Worm (Caenorhabditis elegans) whole organism, young adult: Measurements from ENCODE around the gene cutl-16.

Experiments used
- B0035.1 ChIP-seq: sonication (generic microtip); optimal IDR thresholded peaks from 2 replicates; lab custom pipeline; 2016; ENCODE audit warnings: missing genetic modification characterization, mild to moderate bottlenecking, missing compliant biosample characterization, missing genotype, missing genetic modification reagents
- F23B12.7 ChIP-seq: sonication (generic microtip); optimal IDR thresholded peaks from 2 replicates; lab custom pipeline; 2017; ENCODE audit warnings: missing genetic modification characterization, mild to moderate bottlenecking, missing compliant biosample characterization, antibody characterized with exemption, moderate library complexity; ENCODE audit not compliant: insufficient read depth
- F37B4.10 ChIP-seq: fragments of 200-800 bp; sonication (Bioruptor generic); IDR thresholded peaks from 2 replicates; pipeline ENCODE4 v1.3.6; 2022; ENCODE audit warnings: missing genetic modification characterization, missing compliant biosample characterization
- F55B11.4 ChIP-seq: sonication (generic microtip); optimal IDR thresholded peaks from 2 replicates; lab custom pipeline; 2016; ENCODE audit warnings: missing compliant biosample characterization, missing genetic modification characterization, borderline replicate concordance; ENCODE audit not compliant: insufficient read depth
- K11D2.4 ChIP-seq: fragments of 200-800 bp; sonication (Bioruptor generic); IDR thresholded peaks from 2 replicates; pipeline ENCODE4 v1.3.6; 2022; ENCODE audit warnings: missing genetic modification reagents, missing genetic modification characterization, missing compliant biosample characterization
- T26A5.8 ChIP-seq: sonication (generic microtip); optimal IDR thresholded peaks from 2 replicates; lab custom pipeline; 2016; ENCODE audit warnings: missing genetic modification characterization, missing compliant biosample characterization
- Y56A3A.18 ChIP-seq: fragments of 200-800 bp; sonication (Bioruptor generic); IDR thresholded peaks from 2 replicates; pipeline ENCODE4 v1.3.6; 2022; ENCODE audit warnings: missing genetic modification reagents, missing genetic modification characterization, missing compliant biosample characterization
- Y95B8A.8 ChIP-seq: fragments of 200-800 bp; sonication (Bioruptor generic); IDR thresholded peaks from 2 replicates; pipeline ENCODE4 v1.3.6; 2022; ENCODE audit warnings: missing genetic modification reagents, missing genetic modification characterization, missing compliant biosample characterization
- aptf-3 ChIP-seq: fragments of 200-800 bp; sonication (Bioruptor generic); IDR thresholded peaks from 2 replicates; pipeline ENCODE4 v1.3.6; 2022; ENCODE audit warnings: missing genetic modification characterization, missing compliant biosample characterization
- athp-1 ChIP-seq: sonication (generic microtip); optimal IDR thresholded peaks from 2 replicates; lab custom pipeline; 2017; ENCODE audit warnings: mild to moderate bottlenecking, missing genetic modification characterization, missing compliant biosample characterization
- attf-3 ChIP-seq: fragments of 200-800 bp; sonication (Bioruptor generic); conservative IDR thresholded peaks from 2 replicates; pipeline ENCODE4 v1.3.6; 2022; ENCODE audit warnings: missing genetic modification reagents, missing genetic modification characterization, missing compliant biosample characterization
- bed-1 ChIP-seq: fragments of 200-800 bp; sonication (Bioruptor generic); IDR thresholded peaks from 2 replicates; pipeline ENCODE4 v1.3.6; 2022; ENCODE audit warnings: missing genetic modification reagents, missing genetic modification characterization, missing compliant biosample characterization
- ccch-3 ChIP-seq: fragments of 200-800 bp; sonication (Bioruptor generic); optimal IDR thresholded peaks from 2 replicates; lab custom pipeline; 2018; ENCODE audit warnings: mild to moderate bottlenecking, missing genetic modification characterization, missing compliant biosample characterization
- cebp-2 ChIP-seq: fragments of 200-800 bp; sonication (Bioruptor generic); IDR thresholded peaks from 2 replicates; pipeline ENCODE4 v1.3.6; 2022; ENCODE audit warnings: missing genetic modification characterization, missing compliant biosample characterization
- ceh-100 ChIP-seq: fragments of 200-800 bp; sonication (Bioruptor generic); IDR thresholded peaks from 2 replicates; pipeline ENCODE4 v1.3.6; 2022; ENCODE audit warnings: missing genetic modification reagents, missing genetic modification characterization, missing compliant biosample characterization
- dpff-1 ChIP-seq: sonication (generic microtip); optimal IDR thresholded peaks from 2 replicates; lab custom pipeline; 2017; ENCODE audit warnings: mild to moderate bottlenecking, missing genetic modification characterization, missing compliant biosample characterization
- dpl-1 ChIP-seq: fragments of 150-350 bp; optimal IDR thresholded peaks from 2 replicates; lab custom pipeline; 2014; ENCODE audit warnings: missing biosample characterization, missing genetic modification reagents, missing genetic modification characterization
- ekl-4 ChIP-seq: fragments of 200-800 bp; sonication (Bioruptor generic); IDR thresholded peaks from 2 replicates; pipeline ENCODE4 v1.3.6; 2022; ENCODE audit warnings: missing genetic modification reagents, missing genetic modification characterization, missing compliant biosample characterization
- hlh-12 ChIP-seq: sonication (generic microtip); optimal IDR thresholded peaks from 2 replicates; lab custom pipeline; 2016; ENCODE audit warnings: missing genetic modification characterization, missing compliant biosample characterization
- hlh-26 ChIP-seq: fragments of 200-800 bp; sonication (Bioruptor generic); conservative IDR thresholded peaks from 2 replicates; pipeline ENCODE4 v1.3.6; 2022; ENCODE audit warnings: missing genetic modification reagents, missing genetic modification characterization, missing compliant biosample characterization
- hmg-20 ChIP-seq: fragments of 200-800 bp; sonication (Bioruptor generic); IDR thresholded peaks from 2 replicates; pipeline ENCODE4 v1.3.6; 2022; ENCODE audit warnings: missing genetic modification reagents, missing genetic modification characterization, missing compliant biosample characterization
- hrde-1 ChIP-seq: sonication (generic microtip); optimal IDR thresholded peaks from 2 replicates; lab custom pipeline; 2016; ENCODE audit warnings: missing genetic modification characterization, mild to moderate bottlenecking, missing compliant biosample characterization, moderate library complexity, missing genotype, missing genetic modification reagents, borderline replicate concordance
- lin-26 ChIP-seq: fragments of 200-800 bp; sonication (Bioruptor generic); IDR thresholded peaks from 2 replicates; pipeline ENCODE4 v1.3.6; 2022; ENCODE audit warnings: missing genetic modification reagents, missing genetic modification characterization, missing compliant biosample characterization
- lin-40 ChIP-seq: sonication (generic microtip); optimal IDR thresholded peaks from 2 replicates; lab custom pipeline; 2016; ENCODE audit warnings: missing genetic modification characterization, mild to moderate bottlenecking, missing compliant biosample characterization, missing genotype, missing genetic modification reagents
- lin-54 ChIP-seq: fragments of 200-800 bp; sonication (Bioruptor generic); optimal IDR thresholded peaks from 2 replicates; lab custom pipeline; 2018; ENCODE audit warnings: mild to moderate bottlenecking, missing genetic modification characterization, missing compliant biosample characterization
- madf-6 ChIP-seq: fragments of 200-800 bp; sonication (Bioruptor generic); IDR thresholded peaks from 2 replicates; pipeline ENCODE4 v1.3.6; 2022; ENCODE audit warnings: missing genetic modification reagents, missing genetic modification characterization, missing compliant biosample characterization
- madf-8 ChIP-seq: fragments of 200-800 bp; sonication (Bioruptor generic); conservative IDR thresholded peaks from 2 replicates; pipeline ENCODE4 v1.3.6; 2022; ENCODE audit warnings: missing genetic modification reagents, missing genetic modification characterization, missing compliant biosample characterization
- nhr-27 ChIP-seq: fragments of 200-800 bp; sonication (Bioruptor generic); optimal IDR thresholded peaks from 2 replicates; lab custom pipeline; 2018; ENCODE audit warnings: mild to moderate bottlenecking, missing genetic modification characterization, moderate library complexity, missing compliant biosample characterization
- nhr-80 ChIP-seq: sonication (generic microtip); optimal IDR thresholded peaks from 2 replicates; lab custom pipeline; 2016; ENCODE audit warnings: missing genetic modification characterization, missing compliant biosample characterization
- nhr-90 ChIP-seq: sonication (generic microtip); optimal IDR thresholded peaks from 2 replicates; lab custom pipeline; 2016; ENCODE audit warnings: missing genotype, mild to moderate bottlenecking, missing genetic modification characterization, missing compliant biosample characterization
- repo-1 ChIP-seq: sonication (generic microtip); optimal IDR thresholded peaks from 2 replicates; lab custom pipeline; 2017; ENCODE audit warnings: mild to moderate bottlenecking, missing genetic modification characterization, missing compliant biosample characterization
- rpc-1 ChIP-seq, 2 experiments: fragments of 150-350 bp in 1 of 2; sonication (generic microtip) in 1 of 2; optimal IDR thresholded peaks; 2 replicates each; lab custom pipeline; 2014 to 2018; ENCODE audit warnings: missing biosample characterization in 1 of 2, missing genetic modification characterization in 1 of 2, missing genetic modification reagents in 1 of 2, missing genotype in 1 of 2
- sea-2 ChIP-seq: fragments of 200-800 bp; sonication (Bioruptor generic); IDR thresholded peaks from 2 replicates; pipeline ENCODE4 v1.3.6; 2022; ENCODE audit warnings: missing genetic modification characterization, missing compliant biosample characterization
- snpc-1.3 ChIP-seq: sonication (generic microtip); optimal IDR thresholded peaks from 2 replicates; lab custom pipeline; 2017; ENCODE audit warnings: missing genetic modification characterization, mild to moderate bottlenecking, missing compliant biosample characterization, antibody characterized with exemption, moderate library complexity, missing genotype, missing genetic modification reagents; ENCODE audit not compliant: insufficient read depth
- somi-1 ChIP-seq: fragments of 200-800 bp; sonication (Bioruptor generic); optimal IDR thresholded peaks from 2 replicates; lab custom pipeline; 2018; ENCODE audit warnings: mild to moderate bottlenecking, missing genetic modification characterization, missing compliant biosample characterization
- tlf-1 ChIP-seq: fragments of 200-800 bp; sonication (Bioruptor generic); optimal IDR thresholded peaks from 2 replicates; lab custom pipeline; 2018; ENCODE audit warnings: mild to moderate bottlenecking, missing genetic modification characterization, missing compliant biosample characterization
- xnd-1 ChIP-seq: sonication (generic microtip); optimal IDR thresholded peaks from 2 replicates; lab custom pipeline; 2016; ENCODE audit warnings: missing genotype, missing genetic modification reagents, missing genetic modification characterization, missing compliant biosample characterization
- ztf-18 ChIP-seq: sonication (generic microtip); optimal IDR thresholded peaks from 2 replicates; lab custom pipeline; 2016; ENCODE audit warnings: missing genotype, mild to moderate bottlenecking, missing genetic modification characterization, missing compliant biosample characterization
- ztf-22 ChIP-seq: fragments of 200-800 bp; sonication (Bioruptor generic); optimal IDR thresholded peaks from 2 replicates; lab custom pipeline; 2018; ENCODE audit warnings: mild to moderate bottlenecking, missing genetic modification characterization, moderate library complexity, missing compliant biosample characterization
- ztf-25 ChIP-seq: fragments of 200-800 bp; sonication (Bioruptor generic); IDR thresholded peaks from 2 replicates; pipeline ENCODE4 v1.3.6; 2022; ENCODE audit warnings: missing genetic modification reagents, missing genetic modification characterization, missing compliant biosample characterization
- ztf-3 ChIP-seq: fragments of 200-800 bp; sonication (Bioruptor generic); optimal IDR thresholded peaks from 2 replicates; lab custom pipeline; 2018; ENCODE audit warnings: mild to moderate bottlenecking, missing genetic modification characterization, missing compliant biosample characterization

Gene cutl-16

DNA sequence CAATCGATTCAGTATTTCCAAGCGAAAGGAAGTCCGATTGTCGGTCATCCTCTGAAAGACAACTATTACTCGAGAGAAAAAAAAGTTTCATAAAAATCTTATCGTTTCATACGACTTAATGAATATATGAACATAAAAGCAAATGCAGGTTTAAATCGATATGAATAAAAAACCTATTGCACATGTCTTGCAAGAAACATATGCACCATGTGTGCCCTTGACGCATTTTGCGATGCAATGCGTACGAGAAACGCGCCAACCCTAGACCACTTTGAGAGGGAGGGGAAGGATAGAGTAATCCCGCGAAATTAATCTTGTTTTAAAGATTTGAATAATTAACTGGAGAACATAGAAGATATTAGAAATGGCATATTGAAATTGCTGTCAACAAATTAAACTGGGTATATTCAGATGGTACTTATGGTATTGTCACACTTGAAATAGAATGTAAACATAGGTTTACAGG lies 12.1 kb downstream of the cutl-16 start, which contains the start of gene atg-16.2 (continued):
- TF ChIP-seq T26A5.8 (tag; lab: Kevin White, UChicago) (no peak), dpl-1 (peak; percentile 31), F55B11.4 (tag; lab: Kevin White, UChicago) (no peak), nhr-90 (tag; lab: Kevin White, UChicago) (no peak), ztf-3 (GFP tag; lab: Kevin White, UChicago) (no peak), ztf-18 (tag; lab: Kevin White, UChicago) (peak; percentile 90), K11D2.4 (GFP tag; lab: Robert Waterston, UW) (no peak), lin-26 (no peak), snpc-1.3 (tag; lab: Kevin White, UChicago) (no peak), ceh-100 (GFP tag; lab: Robert Waterston, UW) (no peak)
- TF ChIP-seq, all 124 proteins: peak for 9

- TF ChIP-seq hrde-1 (tag; lab: Kevin White, UChicago): no peak
- TF ChIP-seq ztf-22 (GFP tag; lab: Kevin White, UChicago): no peak
- TF ChIP-seq sea-2 (GFP tag; lab: Robert Waterston, UW): no peak
- no peak for TF ChIP-seq madf-8
- no peak for TF ChIP-seq Y95B8A.8 (GFP tag; lab: Robert Waterston, UW)
- TF ChIP-seq ztf-25 (GFP tag; lab: Robert Waterston, UW): no peak
- TF ChIP-seq rpc-1 (optimal IDR thresholded peaks at IDR 0.05; lab: Kevin White, UChicago): no peak
- no peak for TF ChIP-seq rpc-1 (tag; optimal IDR thresholded peaks at IDR 0.05; lab: Kevin White, UChicago)
- no peak for TF ChIP-seq madf-6 (GFP tag; lab: Robert Waterston, UW)
- TF ChIP-seq Y56A3A.18: no peak
- TF ChIP-seq somi-1: no peak
- no peak for TF ChIP-seq lin-40 (tag; lab: Kevin White, UChicago)
- TF ChIP-seq aptf-3 (GFP tag; lab: Robert Waterston, UW): no peak
- TF ChIP-seq F23B12.7 (tag; lab: Kevin White, UChicago): no peak
- no peak for TF ChIP-seq ccch-3
- TF ChIP-seq F37B4.10 (GFP tag; lab: Robert Waterston, UW): no peak
- TF ChIP-seq hlh-26: no peak
- TF ChIP-seq attf-3: no peak
- TF ChIP-seq, all 124 proteins: peak for 0
These were observed 13.4 kb downstream of the cutl-16 start, which contains the start of gene aptf-1 for ce11 chrII:6454671-6455070. Gene aptf-1, plus strand, starts transcription at chrII:6454971.

DNA sequence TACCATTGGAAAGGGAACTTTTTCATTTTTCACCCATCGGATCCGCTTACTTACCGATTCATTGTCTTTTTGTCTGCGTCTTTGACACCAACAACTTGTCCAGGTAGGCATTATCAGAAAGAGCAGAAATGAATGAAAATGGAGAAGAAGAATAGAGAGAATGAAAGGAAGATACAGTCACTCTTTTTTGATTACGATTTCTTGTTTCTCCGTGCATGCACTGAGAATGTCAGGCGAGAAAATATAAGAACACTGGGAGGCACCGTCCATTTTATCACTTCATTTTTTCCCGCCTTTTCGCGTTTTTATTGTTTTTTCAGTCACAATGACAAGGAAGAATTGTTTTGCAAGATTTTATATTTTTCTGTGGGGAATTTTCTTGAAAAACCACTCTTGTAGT lies 28.1 kb downstream of the cutl-16 start:
- TF ChIP-seq lin-54 (GFP tag; lab: Kevin White, UChicago) (no peak), nhr-80 (peak; percentile 71)
- TF ChIP-seq, all 124 proteins: peak for 1

- TF ChIP-seq repo-1 (tag; lab: Kevin White, UChicago): no peak
- TF ChIP-seq hlh-12 (tag; lab: Kevin White, UChicago): no peak
- TF ChIP-seq ekl-4: no peak
- TF ChIP-seq Y95B8A.8 (GFP tag; lab: Robert Waterston, UW): no peak
- TF ChIP-seq B0035.1 (tag; lab: Kevin White, UChicago): no peak
- no peak for TF ChIP-seq cebp-2 (GFP tag; lab: Robert Waterston, UW)
- no peak for TF ChIP-seq xnd-1 (tag; lab: Kevin White, UChicago)
- no peak for TF ChIP-seq athp-1
- no peak for TF ChIP-seq dpff-1 (tag; lab: Kevin White, UChicago)
- no peak for TF ChIP-seq tlf-1 (GFP tag; lab: Kevin White, UChicago)
- TF ChIP-seq nhr-27 (tag; lab: Kevin White, UChicago): no peak
- TF ChIP-seq hmg-20 (GFP tag; lab: Robert Waterston, UW): no peak
- no peak for TF ChIP-seq bed-1 (GFP tag; lab: Robert Waterston, UW)
These were observed 29.8 kb downstream of the cutl-16 start, which contains the start of gene dgk-5 for ce11 chrII:6470985-6471384. Gene dgk-5, minus strand, starts transcription at chrII:6471085.
